Fruit fly (Drosophila melanogaster) S2 (cell line): ENCODE results near the gene dmrt93B.
A peak's percentile ranks its signal among the peaks of the same experiment; 100 is the strongest.

Experiments used
- CG8478 ChIP-seq: fragments of >200 bp; optimal IDR thresholded peaks from 2 replicates; lab custom pipeline; 2018
- CTCF ChIP-seq, 2 experiments: fragments of >200 bp; optimal IDR thresholded peaks; 2 replicates each; lab custom pipeline; 2018

dm6 chr3R:21065010-21065695, 8.7 kb upstream of the dmrt93B start, which contains the start of gene AnxB9:
- peak in 1 of 2 experiments; percentile 22 for TF ChIP-seq CTCF (optimal IDR thresholded peaks at IDR 0.05; lab: Kevin White, UChicago)
- TF ChIP-seq CG8478 (lab: Kevin White, UChicago), result no peak
